Worm (Caenorhabditis elegans): ENCODE results near the gene F47B10.3.

The F47B10.3 gene

DNA sequence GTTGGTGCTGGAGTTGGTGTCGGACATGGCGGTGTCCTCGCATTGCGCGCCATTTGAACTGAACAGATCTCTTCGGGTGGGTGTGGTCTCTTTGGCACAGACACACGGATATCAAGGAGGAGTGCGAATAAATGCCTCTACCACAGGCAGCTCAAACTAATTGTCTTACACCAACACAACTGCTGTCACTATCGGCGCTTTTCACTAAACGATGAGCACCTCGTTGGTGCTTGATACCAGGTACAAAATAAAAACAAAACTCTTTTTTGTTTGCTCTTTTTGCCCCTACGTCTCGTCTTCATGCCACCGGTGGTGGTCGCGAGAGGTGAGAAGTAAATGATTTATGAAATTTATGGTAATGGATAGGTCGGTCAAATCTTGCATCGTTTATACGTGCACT, 18.7 kb downstream of the F47B10.3 start, which contains the start of gene F47B10.8:
Gene F47B10.8, minus strand, starts transcription at position 101 of the 400 bp plus-strand sequence.
- TF ChIP-seq aha-1 (tag) (peak; percentile 8), ZK546.5 (tag; optimal IDR thresholded peaks at IDR 0.05) (no peak), daf-16 (GFP tag; optimal IDR thresholded peaks at IDR 0.05) (peak in 1 of 2 experiments; percentile 4), daf-16 (tag; optimal IDR thresholded peaks at IDR 0.05) (no peak)

DNA sequence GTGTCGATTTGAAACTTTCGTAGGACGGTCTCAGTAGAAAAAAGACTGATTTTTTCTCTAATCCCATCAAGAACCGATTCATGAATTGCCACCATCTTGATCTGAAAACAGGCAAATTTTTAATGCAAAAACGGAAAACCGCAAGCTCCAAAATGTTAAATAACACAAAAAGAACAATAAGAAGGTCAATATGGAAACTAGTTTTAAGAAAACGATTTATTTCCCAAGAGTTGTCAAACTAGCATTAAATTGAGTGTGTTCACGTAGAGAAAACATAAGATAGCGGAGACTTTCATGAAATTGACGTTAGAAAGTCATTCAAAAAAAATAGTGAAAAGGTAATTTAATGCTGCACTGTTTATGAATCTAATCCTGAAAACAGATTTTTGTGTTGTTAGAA, 22.0 kb downstream of the F47B10.3 start, which contains the start of gene F47B10.9:
Gene F47B10.9, minus strand, starts transcription at position 101 of the 400 bp plus-strand sequence.
- TF ChIP-seq ceh-82 (tag; optimal IDR thresholded peaks at IDR 0.05) (no peak), nhr-48 (tag; optimal IDR thresholded peaks at IDR 0.05) (no peak), ceh-62 (tag; optimal IDR thresholded peaks at IDR 0.05) (no peak), snpc-1.2 (GFP tag; IDR thresholded peaks at IDR 0.05) (no peak), spr-1 (tag; optimal IDR thresholded peaks at IDR 0.05) (no peak), unc-39 (tag; optimal IDR thresholded peaks at IDR 0.05) (no peak), madf-5 (GFP tag; IDR thresholded peaks at IDR 0.05) (no peak), daf-19 (GFP tag; conservative IDR thresholded peaks at IDR 0.05) (no peak), F49E8.2 (tag; optimal IDR thresholded peaks at IDR 0.05; ENCODE audit: borderline replicate concordance) (no peak), lim-7 (GFP tag; IDR thresholded peaks at IDR 0.05) (no peak), hlh-11 (tag; optimal IDR thresholded peaks at IDR 0.05) (no peak), unc-130 (GFP tag; optimal IDR thresholded peaks at IDR 0.05) (no peak), php-3 (GFP tag; IDR thresholded peaks at IDR 0.05) (no peak)

DNA sequence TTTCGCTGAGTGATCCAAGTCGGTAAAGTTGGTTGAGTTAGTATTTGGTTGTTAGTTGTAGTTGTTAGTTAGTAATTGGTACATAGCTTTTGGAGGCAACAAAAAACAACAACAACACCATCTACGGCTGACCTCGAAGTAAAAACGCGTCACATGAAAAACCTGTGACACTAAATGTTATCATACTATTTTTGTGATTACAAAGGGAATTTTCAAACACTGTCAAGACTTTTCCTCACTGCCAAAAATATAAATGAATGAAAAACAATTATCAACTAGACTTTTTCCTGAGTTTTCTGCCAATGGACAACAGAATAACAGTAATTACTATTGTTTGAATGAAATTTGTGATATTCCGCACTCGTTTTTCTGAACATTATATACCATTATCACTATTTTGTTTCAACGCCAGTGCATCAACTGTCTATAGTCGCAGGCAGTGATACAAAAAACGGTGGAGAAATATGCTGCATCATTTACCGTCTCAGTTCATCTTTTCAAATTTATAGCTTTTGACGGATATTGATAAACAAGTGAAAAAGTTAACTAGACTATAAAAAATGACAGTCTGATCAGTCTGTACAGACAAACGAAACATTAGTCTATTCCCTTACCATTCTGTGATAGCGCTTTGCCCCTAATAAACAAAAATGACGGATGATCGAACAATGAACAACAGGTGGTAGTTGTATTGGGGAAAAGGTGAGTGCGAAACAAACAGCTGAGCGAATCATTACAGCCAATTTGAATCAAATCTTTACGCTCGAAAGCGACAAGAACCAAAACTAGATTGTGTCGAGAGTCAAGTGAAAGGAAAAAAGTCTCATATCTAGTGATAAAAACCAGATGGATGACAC, 22.7 kb downstream of the F47B10.3 start:
- TF ChIP-seq php-3 (GFP tag; IDR thresholded peaks at IDR 0.05) (0 out of 2 replicates have a peak, but pooled peaks have one; percentile 18), daf-16 (GFP tag; optimal IDR thresholded peaks at IDR 0.05) (no peak), daf-16 (tag; optimal IDR thresholded peaks at IDR 0.05) (peak; percentile 80), pqm-1 (tag; optimal IDR thresholded peaks at IDR 0.05) (peak; percentile 49), hlh-11 (tag; optimal IDR thresholded peaks at IDR 0.05) (peak; percentile 57), lin-1 (GFP tag; IDR thresholded peaks at IDR 0.05) (no peak), dve-1 (tag; optimal IDR thresholded peaks at IDR 0.05; ENCODE audit: insufficient read depth) (peak; percentile 30), hlh-30 (tag; optimal IDR thresholded peaks at IDR 0.05; ENCODE audit: insufficient read depth) (peak; percentile 50), unc-62 (GFP tag; optimal IDR thresholded peaks at IDR 0.05 in 1 of 2) (peak in 1 of 2 experiments; percentile 93), unc-62 (tag; optimal IDR thresholded peaks at IDR 0.05) (no peak), F44E2.7 (GFP tag; IDR thresholded peaks at IDR 0.05) (no peak), nhr-48 (tag; optimal IDR thresholded peaks at IDR 0.05) (peak; percentile 23), F26F4.8 (GFP tag; conservative IDR thresholded peaks at IDR 0.05) (no peak), T26A8.4 (GFP tag; IDR thresholded peaks at IDR 0.05) (no peak), pha-4 (GFP tag; IDR thresholded peaks at IDR 0.05) (no peak), pha-4 (tag; optimal IDR thresholded peaks at IDR 0.05) (no peak), ceh-62 (tag; optimal IDR thresholded peaks at IDR 0.05) (no peak), nhr-42 (GFP tag; IDR thresholded peaks at IDR 0.05) (no peak)

DNA sequence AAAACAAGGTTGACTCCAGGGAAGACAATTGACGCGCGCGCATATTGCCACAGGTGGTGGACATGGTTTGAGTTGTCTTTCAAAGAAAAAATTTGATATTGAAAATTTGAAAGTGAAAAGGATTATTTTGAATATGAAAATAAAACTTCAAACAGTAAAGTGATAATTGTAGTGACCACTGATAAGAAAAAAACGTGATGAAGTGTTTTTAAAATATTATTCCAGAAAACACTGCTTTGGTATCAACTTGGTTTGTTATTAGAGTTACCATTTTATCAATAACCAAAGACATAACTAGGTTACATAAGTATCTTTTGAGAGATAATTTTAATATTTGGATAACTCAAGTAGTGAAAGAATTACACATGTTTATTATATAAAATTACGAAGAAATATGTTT, 24.2 kb downstream of the F47B10.3 start:
- TF ChIP-seq zip-2 (tag; optimal IDR thresholded peaks at IDR 0.05): no peak
- TF ChIP-seq lin-29 (GFP tag; IDR thresholded peaks at IDR 0.05): no peak
- TF ChIP-seq dmd-8 (GFP tag; IDR thresholded peaks at IDR 0.05): no peak
- no peak for TF ChIP-seq unc-130 (GFP tag; optimal IDR thresholded peaks at IDR 0.05)
- TF ChIP-seq lsy-2 (tag; optimal IDR thresholded peaks at IDR 0.05): no peak
- TF ChIP-seq spr-3 (GFP tag; optimal IDR thresholded peaks at IDR 0.05): no peak
- no peak for TF ChIP-seq madf-5 (GFP tag; IDR thresholded peaks at IDR 0.05)
- no peak for TF ChIP-seq zag-1 (tag; optimal IDR thresholded peaks at IDR 0.05)
- TF ChIP-seq dve-1 (tag; optimal IDR thresholded peaks at IDR 0.05; ENCODE audit: insufficient read depth): peak; percentile 72
- no peak for TF ChIP-seq F44E2.7 (GFP tag; IDR thresholded peaks at IDR 0.05)
- TF ChIP-seq mes-2 (tag; optimal IDR thresholded peaks at IDR 0.05; ENCODE audit: poor library complexity, severe bottlenecking): no peak
- TF ChIP-seq lim-7 (GFP tag; IDR thresholded peaks at IDR 0.05): no peak
- no peak for TF ChIP-seq ztf-7 (tag; optimal IDR thresholded peaks at IDR 0.05)
- no peak for TF ChIP-seq vab-7 (GFP tag; IDR thresholded peaks at IDR 0.05)
- no peak for TF ChIP-seq ama-1 (optimal IDR thresholded peaks at IDR 0.05)
- peak; percentile 29 for TF ChIP-seq hlh-11 (tag; optimal IDR thresholded peaks at IDR 0.05)
- TF ChIP-seq mxl-2 (GFP tag; conservative IDR thresholded peaks at IDR 0.05): no peak
- no peak for TF ChIP-seq daf-16 (GFP tag; optimal IDR thresholded peaks at IDR 0.05)
- TF ChIP-seq daf-16 (tag; optimal IDR thresholded peaks at IDR 0.05): peak; percentile 95
- no peak for TF ChIP-seq hmg-1.1 (GFP tag; IDR thresholded peaks at IDR 0.05)
- TF ChIP-seq hif-1 (tag; optimal IDR thresholded peaks at IDR 0.05): no peak
- TF ChIP-seq nhr-28 (tag; optimal IDR thresholded peaks at IDR 0.05): peak; percentile 45
- no peak for TF ChIP-seq unc-39 (tag; optimal IDR thresholded peaks at IDR 0.05)

Measured in whole organism, L4 larva.